Worm (Caenorhabditis elegans) whole organism, L1 larva: ENCODE results near the gene ZC449.8.

Experiments
- egl-27 ChIP-seq, 2 experiments: fragments of 150-350 bp in 1 of 2; sonication (generic microtip); optimal IDR thresholded peaks; 3 replicates each; lab custom pipeline; 2017 to 2018; ENCODE audit warnings: missing biosample characterization in 2 of 2, missing genetic modification characterization in 2 of 2, missing genetic modification reagents in 2 of 2
- lsy-2 ChIP-seq, 2 experiments: fragments of 150-350 bp; optimal IDR thresholded peaks; 2 replicates each; lab custom pipeline; 2014; ENCODE audit warnings: missing biosample characterization in 2 of 2, missing genetic modification characterization in 2 of 2
- nhr-11 ChIP-seq: fragments of 150-350 bp; optimal IDR thresholded peaks from 2 replicates; lab custom pipeline; 2014; ENCODE audit warnings: missing biosample characterization, missing genetic modification characterization
- skn-1 ChIP-seq: fragments of 150-350 bp; optimal IDR thresholded peaks from 2 replicates; lab custom pipeline; 2014; ENCODE audit warnings: missing biosample characterization, missing genetic modification characterization
- snpc-4 ChIP-seq: fragments of 150-350 bp; optimal IDR thresholded peaks from 2 replicates; lab custom pipeline; 2014; ENCODE audit warnings: missing biosample characterization, missing genetic modification characterization

- TF ChIP-seq egl-27 (tag; optimal IDR thresholded peaks at IDR 0.05; lab: Kevin White, UChicago) (no peak), snpc-4 (tag; lab: Kevin White, UChicago) (no peak), skn-1 (tag; lab: Kevin White, UChicago) (no peak), nhr-11 (tag; lab: Kevin White, UChicago) (no peak), lsy-2 (tag; optimal IDR thresholded peaks at IDR 0.05; lab: Kevin White, UChicago) (no peak)
Measured at ce11 chrX:4978103-4978502, 37.8 kb upstream of the ZC449.8 start.
